Fruit fly (Drosophila melanogaster) whole organism, embryonic: ENCODE results near the gene Lsp1alpha.

ENCODE experiments used
- Atf6 ChIP-seq: fragments of 200-800 bp; sonication (Bioruptor generic); IDR thresholded peaks from 2 replicates; pipeline ENCODE4 v1.3.6; 2022; ENCODE audit warnings: missing biosample characterization, missing genetic modification characterization
- B-H1 ChIP-seq: fragments of 200-800 bp; sonication (Bioruptor generic); IDR thresholded peaks from 3 replicates; pipeline ENCODE4 v1.3.6; 2022; ENCODE audit warnings: missing biosample characterization, missing genetic modification characterization
- C15 ChIP-seq: fragments of 200-800 bp; sonication (Bioruptor generic); IDR thresholded peaks from 3 replicates; pipeline ENCODE4 v1.3.6; 2022; ENCODE audit warnings: missing biosample characterization, missing genetic modification characterization
- CG10147 ChIP-seq: fragments of 200-800 bp; sonication (Bioruptor generic); optimal IDR thresholded peaks from 2 replicates; lab custom pipeline; 2019; ENCODE audit warnings: missing biosample characterization, mild to moderate bottlenecking, missing genetic modification characterization, moderate library complexity
- CG11560 ChIP-seq: fragments of 200-800 bp; sonication (Bioruptor generic); IDR thresholded peaks from 3 replicates; pipeline ENCODE4 v1.3.6; 2022; ENCODE audit warnings: missing biosample characterization, missing genetic modification characterization
- CG12071 ChIP-seq: fragments of 200-800 bp; sonication (Bioruptor generic); optimal IDR thresholded peaks from 3 replicates; lab custom pipeline; 2018; ENCODE audit warnings: missing biosample characterization, mild to moderate bottlenecking, missing genetic modification characterization
- CG14667 ChIP-seq: fragments of 200-800 bp; sonication (Bioruptor generic); IDR thresholded peaks from 2 replicates; pipeline ENCODE4 v1.3.6; 2022; ENCODE audit warnings: missing biosample characterization, missing genetic modification characterization
- CG14965 ChIP-seq: fragments of 200-800 bp; sonication (Bioruptor generic); optimal IDR thresholded peaks from 2 replicates; lab custom pipeline; 2016; ENCODE audit warnings: missing biosample characterization, missing genetic modification characterization, borderline replicate concordance
- CG15479 ChIP-seq: fragments of 200-800 bp; sonication (Bioruptor generic); optimal IDR thresholded peaks from 3 replicates; lab custom pipeline; 2019; ENCODE audit warnings: missing biosample characterization, mild to moderate bottlenecking, missing genetic modification characterization, moderate library complexity
- CG17186 ChIP-seq: fragments of 200-800 bp; sonication (Bioruptor generic); optimal IDR thresholded peaks from 3 replicates; lab custom pipeline; 2017; ENCODE audit warnings: missing biosample characterization, missing genetic modification reagents, missing genetic modification characterization
- CG17328 ChIP-seq: fragments of 200-800 bp; sonication (Bioruptor generic); IDR thresholded peaks from 2 replicates; pipeline ENCODE4 v1.3.6; 2022; ENCODE audit warnings: missing biosample characterization, missing genetic modification characterization
- CG18011 ChIP-seq: fragments of 200-800 bp; sonication (Bioruptor generic); optimal IDR thresholded peaks from 2 replicates; lab custom pipeline; 2017; ENCODE audit warnings: missing biosample characterization, missing genetic modification characterization, mild to moderate bottlenecking, moderate library complexity, missing genotype
- CG18476 ChIP-seq: fragments of 200-800 bp; sonication (Bioruptor generic); optimal IDR thresholded peaks from 2 replicates; lab custom pipeline; 2016; ENCODE audit warnings: missing biosample characterization, mild to moderate bottlenecking, missing genetic modification characterization
- CG2875 ChIP-seq: fragments of 200-800 bp; sonication (Bioruptor generic); optimal IDR thresholded peaks from 2 replicates; lab custom pipeline; 2017; ENCODE audit warnings: missing biosample characterization, mild to moderate bottlenecking, missing genetic modification characterization, missing genetic modification reagents
- CG31224 ChIP-seq: fragments of 200-800 bp; sonication (Bioruptor generic); IDR thresholded peaks from 2 replicates; pipeline ENCODE4 v1.3.6; 2022; ENCODE audit warnings: missing biosample characterization, missing genetic modification characterization
- CG32767 ChIP-seq: fragments of 200-800 bp; sonication (Bioruptor generic); IDR thresholded peaks from 2 replicates; pipeline ENCODE4 v1.3.6; 2022; ENCODE audit warnings: missing biosample characterization, missing genetic modification characterization
- CG4854 ChIP-seq: fragments of 200-800 bp; sonication (Bioruptor generic); optimal IDR thresholded peaks from 2 replicates; lab custom pipeline; 2016; ENCODE audit warnings: missing biosample characterization, missing genetic modification characterization, inconsistent platforms
- CG6791 ChIP-seq: fragments of 200-800 bp; sonication (Bioruptor generic); IDR thresholded peaks from 3 replicates; pipeline ENCODE4 v1.3.6; 2022; ENCODE audit warnings: missing biosample characterization, missing genetic modification characterization; ENCODE audit not compliant: partially characterized antibody
- CG8478 ChIP-seq: fragments of >200 bp; optimal IDR thresholded peaks from 2 replicates; lab custom pipeline; 2018
- CTCF ChIP-seq: fragments of 200-800 bp; sonication (Bioruptor generic); optimal IDR thresholded peaks from 2 replicates; lab custom pipeline; 2017; ENCODE audit warnings: missing biosample characterization, mild to moderate bottlenecking, missing genetic modification characterization, moderate library complexity
- CkIIα-i1 ChIP-seq: fragments of 200-800 bp; sonication (Bioruptor generic); IDR thresholded peaks from 2 replicates; pipeline ENCODE4 v1.3.6; 2022; ENCODE audit warnings: missing biosample characterization, missing genetic modification characterization
- Dfd ChIP-seq, 2 experiments: fragments of >200 bp; optimal IDR thresholded peaks; 2 replicates each; lab custom pipeline; 2017; ENCODE audit warnings: missing biosample characterization in 2 of 2, missing genetic modification characterization in 2 of 2
- Fer2 ChIP-seq: fragments of 200-800 bp; sonication (Bioruptor generic); optimal IDR thresholded peaks from 2 replicates; lab custom pipeline; 2018; ENCODE audit warnings: missing biosample characterization, mild to moderate bottlenecking, missing genetic modification characterization, moderate library complexity
- HLH54F ChIP-seq: fragments of 200-800 bp; sonication (Bioruptor generic); optimal IDR thresholded peaks from 3 replicates; lab custom pipeline; 2016; ENCODE audit warnings: missing biosample characterization, missing genetic modification characterization
- MBD-R2 ChIP-seq: fragments of 200-800 bp; sonication (Bioruptor generic); IDR thresholded peaks from 2 replicates; pipeline ENCODE4 v1.3.6; 2022; ENCODE audit warnings: missing biosample characterization, missing genetic modification characterization
- PHDP ChIP-seq: fragments of 200-800 bp; sonication (Bioruptor generic); optimal IDR thresholded peaks from 3 replicates; lab custom pipeline; 2018; ENCODE audit warnings: missing biosample characterization, mild to moderate bottlenecking, missing genetic modification characterization, moderate library complexity
- Stat92E ChIP-seq, 3 experiments: fragments of >200 bp in 2 of 3; fragments of 200-800 bp in 1 of 3; sonication (Bioruptor generic) in 1 of 3; optimal IDR thresholded peaks; 2 replicates each; lab custom pipeline; 2017 to 2019; ENCODE audit warnings: missing biosample characterization in 3 of 3, missing genetic modification characterization in 3 of 3, mild to moderate bottlenecking in 1 of 3, moderate library complexity in 1 of 3
- Taf1 ChIP-seq: fragments of 200-800 bp; sonication (Bioruptor generic); IDR thresholded peaks from 2 replicates; pipeline ENCODE4 v1.3.6; 2022; ENCODE audit warnings: missing biosample characterization, missing genetic modification characterization
- Trl ChIP-seq, 3 experiments: fragments of >200 bp in 2 of 3; fragments of 200-800 bp in 1 of 3; sonication (Bioruptor generic) in 1 of 3; optimal IDR thresholded peaks; 2 replicates in 1 of 3; 3 replicates in 2 of 3; lab custom pipeline; 2016 to 2017; ENCODE audit warnings: missing biosample characterization in 1 of 3, missing genetic modification characterization in 1 of 3
- Vsx1 ChIP-seq: fragments of 200-800 bp; sonication (Bioruptor generic); optimal IDR thresholded peaks from 2 replicates; lab custom pipeline; 2017; ENCODE audit warnings: missing biosample characterization, mild to moderate bottlenecking, missing genetic modification characterization, missing genetic modification reagents
- ase ChIP-seq: fragments of 200-800 bp; sonication (Bioruptor generic); IDR thresholded peaks from 3 replicates; pipeline ENCODE4 v1.3.6; 2022; ENCODE audit warnings: missing biosample characterization, missing genetic modification characterization
- caup ChIP-seq: fragments of 200-800 bp; sonication (Bioruptor generic); optimal IDR thresholded peaks from 3 replicates; lab custom pipeline; 2017; ENCODE audit warnings: missing biosample characterization, mild to moderate bottlenecking, missing genetic modification characterization, moderate library complexity; ENCODE audit not compliant: severe bottlenecking
- chif ChIP-seq, 2 experiments: fragments of 200-800 bp; sonication (Bioruptor generic); optimal IDR thresholded peaks; 3 replicates each; lab custom pipeline; 2016; ENCODE audit warnings: missing biosample characterization in 2 of 2, missing genetic modification characterization in 2 of 2
- chm ChIP-seq: fragments of 200-800 bp; sonication (Bioruptor generic); IDR thresholded peaks from 2 replicates; pipeline ENCODE4 v1.3.6; 2022; ENCODE audit warnings: missing biosample characterization, missing genetic modification characterization
- chn ChIP-seq: fragments of 200-800 bp; sonication (Bioruptor generic); optimal IDR thresholded peaks from 2 replicates; lab custom pipeline; 2016; ENCODE audit warnings: missing biosample characterization, missing genetic modification characterization
- da ChIP-seq: fragments of 200-800 bp; sonication (Bioruptor generic); optimal IDR thresholded peaks from 2 replicates; lab custom pipeline; 2016; ENCODE audit warnings: missing biosample characterization, missing genetic modification characterization
- eve ChIP-seq, 2 experiments: fragments of >200 bp; optimal IDR thresholded peaks; 2 replicates each; lab custom pipeline; 2017; ENCODE audit warnings: missing biosample characterization in 2 of 2, missing genetic modification characterization in 2 of 2
- fd96Cb ChIP-seq: fragments of 200-800 bp; sonication (Bioruptor generic); optimal IDR thresholded peaks from 2 replicates; lab custom pipeline; 2018; ENCODE audit warnings: missing biosample characterization, mild to moderate bottlenecking, missing genetic modification characterization, moderate library complexity
- ftz-f1 ChIP-seq: fragments of 200-800 bp; sonication (Bioruptor generic); optimal IDR thresholded peaks from 2 replicates; lab custom pipeline; 2016; ENCODE audit warnings: missing biosample characterization, missing genetic modification characterization
- gce ChIP-seq: fragments of 200-800 bp; sonication (Bioruptor generic); IDR thresholded peaks from 3 replicates; pipeline ENCODE4 v1.3.6; 2022; ENCODE audit warnings: missing biosample characterization, missing genetic modification characterization
- gcm2 ChIP-seq: fragments of 200-800 bp; sonication (Bioruptor generic); optimal IDR thresholded peaks from 2 replicates; lab custom pipeline; 2016; ENCODE audit warnings: missing biosample characterization, missing genetic modification characterization
- grau ChIP-seq: fragments of 200-800 bp; optimal IDR thresholded peaks from 3 replicates; lab custom pipeline; 2019; ENCODE audit warnings: missing biosample characterization, mild to moderate bottlenecking, missing genetic modification characterization, moderate library complexity
- kay ChIP-seq: fragments of 200-800 bp; sonication (Bioruptor generic); optimal IDR thresholded peaks from 2 replicates; lab custom pipeline; 2016; ENCODE audit warnings: missing biosample characterization, missing genetic modification characterization
- oc ChIP-seq: fragments of 200-800 bp; sonication (Bioruptor generic); optimal IDR thresholded peaks from 2 replicates; lab custom pipeline; 2018; ENCODE audit warnings: missing biosample characterization, mild to moderate bottlenecking, missing genetic modification characterization, moderate library complexity
- p53 ChIP-seq: fragments of 200-800 bp; sonication (Bioruptor generic); optimal IDR thresholded peaks from 2 replicates; lab custom pipeline; 2016; ENCODE audit warnings: missing biosample characterization, missing genetic modification characterization
- ranshi ChIP-seq: fragments of 200-800 bp; sonication (Bioruptor generic); IDR thresholded peaks from 2 replicates; pipeline ENCODE4 v1.3.6; 2022; ENCODE audit warnings: missing biosample characterization, missing genetic modification characterization
- run ChIP-seq: fragments of 200-800 bp; sonication (Bioruptor generic); optimal IDR thresholded peaks from 3 replicates; lab custom pipeline; 2018; ENCODE audit warnings: missing biosample characterization, mild to moderate bottlenecking, missing genetic modification characterization
- sc ChIP-seq, 3 experiments: fragments of >200 bp in 2 of 3; fragments of 200-800 bp in 1 of 3; sonication (Bioruptor generic) in 1 of 3; optimal IDR thresholded peaks; 2 replicates in 2 of 3; 3 replicates in 1 of 3; lab custom pipeline; 2017; ENCODE audit warnings: mild to moderate bottlenecking in 1 of 3, missing biosample characterization in 1 of 3, missing genetic modification characterization in 1 of 3, missing genetic modification reagents in 1 of 3
- slp2 ChIP-seq: fragments of 200-800 bp; sonication (Bioruptor generic); optimal IDR thresholded peaks from 2 replicates; lab custom pipeline; 2016; ENCODE audit warnings: missing biosample characterization, missing genetic modification characterization
- zen ChIP-seq: fragments of 200-800 bp; sonication (Bioruptor generic); optimal IDR thresholded peaks from 3 replicates; lab custom pipeline; 2018; ENCODE audit warnings: missing biosample characterization, mild to moderate bottlenecking, missing genetic modification characterization, moderate library complexity

Lsp1alpha gene

dm6 chrX:12466541-12467240 lies 23.4 kb upstream of the Lsp1alpha start (continued):
- TF ChIP-seq caup (GFP tag; lab: Kevin White, UChicago) = peak; percentile 43
- TF ChIP-seq CG11560 (tag; lab: Robert Waterston, UW) = 0 out of 3 replicates have a peak, but pooled peaks have one; percentile 12
- no peak for TF ChIP-seq CG31224 (GFP tag; lab: Robert Waterston, UW)
- TF ChIP-seq Fer2 (tag; lab: Kevin White, UChicago) = no peak
- no peak for TF ChIP-seq zen (tag; lab: Kevin White, UChicago)
- TF ChIP-seq ranshi (GFP tag; lab: Robert Waterston, UW) = no peak
- TF ChIP-seq Taf1 (GFP tag; lab: Robert Waterston, UW) = no peak
- TF ChIP-seq chm (GFP tag; lab: Robert Waterston, UW) = no peak
- no peak for TF ChIP-seq run (tag; lab: Kevin White, UChicago)
- TF ChIP-seq Vsx1 (GFP tag; lab: Kevin White, UChicago) = no peak
- TF ChIP-seq fd96Cb (tag; lab: Kevin White, UChicago) = peak; percentile 48
- TF ChIP-seq Dfd (GFP tag; optimal IDR thresholded peaks at IDR 0.05; lab: Kevin White, UChicago) = no peak
- no peak for TF ChIP-seq gcm2 (GFP tag; lab: Kevin White, UChicago)
- no peak for TF ChIP-seq CG8478 (lab: Kevin White, UChicago)
- TF ChIP-seq oc (tag; lab: Kevin White, UChicago) = no peak
- no peak for TF ChIP-seq CG15479 (GFP tag; lab: Kevin White, UChicago)
- TF ChIP-seq CG14667 (GFP tag; lab: Robert Waterston, UW) = no peak
- no peak for TF ChIP-seq MBD-R2 (GFP tag; lab: Robert Waterston, UW)
- TF ChIP-seq PHDP = peak; percentile 60
- peak; percentile 40 to 49 for TF ChIP-seq chif (GFP tag; optimal IDR thresholded peaks at IDR 0.05; lab: Kevin White, UChicago)
- TF ChIP-seq CG18011 (GFP tag; lab: Kevin White, UChicago) = peak; percentile 4
- TF ChIP-seq Atf6 (GFP tag; lab: Robert Waterston, UW) = peak; percentile 42; the same call in 1 of the 2 replicates
- no peak for TF ChIP-seq CG14965 (GFP tag; lab: Kevin White, UChicago)
- no peak for TF ChIP-seq CkIIα-i1
- TF ChIP-seq C15 (GFP tag; lab: Robert Waterston, UW) = no peak
- TF ChIP-seq da (GFP tag; lab: Kevin White, UChicago) = no peak
- no peak for TF ChIP-seq CG18476 (GFP tag; lab: Kevin White, UChicago)
- TF ChIP-seq eve (GFP tag; optimal IDR thresholded peaks at IDR 0.05; lab: Kevin White, UChicago) = peak in 1 of 2 experiments; percentile 83
- no peak for TF ChIP-seq kay (GFP tag; lab: Kevin White, UChicago)
- peak; percentile 40 for TF ChIP-seq HLH54F (GFP tag; lab: Kevin White, UChicago)
- no peak for TF ChIP-seq CG2875 (GFP tag; lab: Kevin White, UChicago)
- no peak for TF ChIP-seq B-H1 (GFP tag; lab: Robert Waterston, UW)
- peak; percentile 56 for TF ChIP-seq CG10147 (GFP tag; lab: Kevin White, UChicago)
- peak; percentile 29 for TF ChIP-seq chn (GFP tag; lab: Kevin White, UChicago)
- TF ChIP-seq grau (tag; lab: Kevin White, UChicago) = peak; percentile 82
- TF ChIP-seq slp2 (GFP tag; lab: Kevin White, UChicago) = no peak
- TF ChIP-seq CG6791 (GFP tag; lab: Robert Waterston, UW) = no peak
- TF ChIP-seq p53 (GFP tag; lab: Kevin White, UChicago) = no peak
- TF ChIP-seq Trl (optimal IDR thresholded peaks at IDR 0.05; lab: Kevin White, UChicago) = no peak
- TF ChIP-seq Trl (GFP tag; optimal IDR thresholded peaks at IDR 0.05; lab: Kevin White, UChicago) = peak; percentile 26
- no peak for TF ChIP-seq gce (GFP tag; lab: Robert Waterston, UW)
- TF ChIP-seq sc (optimal IDR thresholded peaks at IDR 0.05; lab: Kevin White, UChicago) = no peak
- no peak for TF ChIP-seq sc (GFP tag; optimal IDR thresholded peaks at IDR 0.05; lab: Kevin White, UChicago)
- no peak for TF ChIP-seq Stat92E (GFP tag; optimal IDR thresholded peaks at IDR 0.05; lab: Kevin White, UChicago)
- TF ChIP-seq CG32767 (GFP tag; lab: Robert Waterston, UW) = no peak
- TF ChIP-seq CG12071 (GFP tag; lab: Kevin White, UChicago) = no peak
- no peak for TF ChIP-seq CG17186
- TF ChIP-seq CTCF (GFP tag; lab: Kevin White, UChicago) = no peak
- no peak for TF ChIP-seq CG17328 (GFP tag; lab: Robert Waterston, UW)
- peak; percentile 12; the same call in 1 of the 3 replicates for TF ChIP-seq ase (GFP tag; lab: Robert Waterston, UW)
- TF ChIP-seq CG4854 (GFP tag; lab: Kevin White, UChicago) = peak; percentile 22
- no peak for TF ChIP-seq ftz-f1 (GFP tag; lab: Kevin White, UChicago)
